Worm (Caenorhabditis elegans) whole organism, L3 larva: ENCODE measurements around the gene W08G11.5.

Source experiments
- R02D3.7 ChIP-seq: fragments of 150-350 bp; optimal IDR thresholded peaks from 2 replicates; lab custom pipeline; 2014; ENCODE audit warnings: missing biosample characterization, missing genetic modification characterization
- ZK546.5 ChIP-seq: sonication (generic microtip); optimal IDR thresholded peaks from 2 replicates; lab custom pipeline; 2017; ENCODE audit warnings: missing biosample characterization, missing genetic modification characterization
- aly-2 ChIP-seq: fragments of 150-350 bp; optimal IDR thresholded peaks from 2 replicates; lab custom pipeline; 2014; ENCODE audit warnings: missing biosample characterization, missing genetic modification characterization
- ceh-16 ChIP-seq: sonication (generic microtip); optimal IDR thresholded peaks from 2 replicates; lab custom pipeline; 2017; ENCODE audit warnings: missing biosample characterization, missing genetic modification characterization
- ceh-28 ChIP-seq: fragments of 150-350 bp; optimal IDR thresholded peaks from 2 replicates; lab custom pipeline; 2014; ENCODE audit warnings: missing biosample characterization, missing genetic modification reagents, missing genetic modification characterization
- ceh-82 ChIP-seq: fragments of 150-350 bp; optimal IDR thresholded peaks from 2 replicates; lab custom pipeline; 2014; ENCODE audit warnings: missing biosample characterization, missing genetic modification characterization
- egl-27 ChIP-seq: sonication (generic microtip); optimal IDR thresholded peaks from 4 replicates; lab custom pipeline; 2017; ENCODE audit warnings: missing biosample characterization, missing genetic modification reagents, missing genetic modification characterization
- egl-5 ChIP-seq: fragments of 150-350 bp; optimal IDR thresholded peaks from 2 replicates; lab custom pipeline; 2017; ENCODE audit warnings: missing biosample characterization, missing genetic modification reagents, missing genetic modification characterization, inconsistent platforms
- elt-1 ChIP-seq: fragments of 150-350 bp; optimal IDR thresholded peaks from 2 replicates; lab custom pipeline; 2014; ENCODE audit warnings: missing biosample characterization, missing genetic modification characterization
- elt-2 ChIP-seq: sonication (generic microtip); optimal IDR thresholded peaks from 2 replicates; lab custom pipeline; 2016; ENCODE audit warnings: missing genetic modification reagents, mild to moderate bottlenecking, missing genetic modification characterization, missing compliant biosample characterization
- elt-3 ChIP-seq, 3 experiments: fragments of 150-350 bp in 1 of 3; sonication (generic microtip) in 2 of 3; optimal IDR thresholded peaks; 2 replicates in 2 of 3; 4 replicates in 1 of 3; lab custom pipeline; 2014 to 2017; ENCODE audit warnings: missing biosample characterization in 3 of 3, missing genetic modification characterization in 3 of 3
- fkh-10 ChIP-seq: sonication (generic microtip); optimal IDR thresholded peaks from 2 replicates; lab custom pipeline; 2017; ENCODE audit warnings: missing biosample characterization, missing genetic modification reagents, missing genetic modification characterization
- fos-1 ChIP-seq: fragments of 150-350 bp; optimal IDR thresholded peaks from 2 replicates; lab custom pipeline; 2014; ENCODE audit warnings: missing biosample characterization, missing genetic modification characterization
- hmg-11 ChIP-seq: sonication (generic microtip); optimal IDR thresholded peaks from 2 replicates; lab custom pipeline; 2016; ENCODE audit warnings: missing genetic modification characterization, missing compliant biosample characterization
- jun-1 ChIP-seq: fragments of 150-350 bp; optimal IDR thresholded peaks from 2 replicates; lab custom pipeline; 2014; ENCODE audit warnings: missing biosample characterization, missing genetic modification reagents, missing genetic modification characterization
- lin-39 ChIP-seq: fragments of 150-350 bp; optimal IDR thresholded peaks from 2 replicates; lab custom pipeline; 2018; ENCODE audit warnings: missing biosample characterization, missing genetic modification reagents, missing genetic modification characterization
- mdl-1 ChIP-seq: fragments of 150-350 bp; optimal IDR thresholded peaks from 2 replicates; lab custom pipeline; 2014; ENCODE audit warnings: missing biosample characterization, missing genetic modification characterization
- mml-1 ChIP-seq: fragments of 150-350 bp; sonication (generic microtip); optimal IDR thresholded peaks from 3 replicates; lab custom pipeline; 2014; ENCODE audit warnings: missing biosample characterization, missing genetic modification characterization
- nfya-1 ChIP-seq: sonication (generic microtip); optimal IDR thresholded peaks from 2 replicates; lab custom pipeline; 2017; ENCODE audit warnings: missing genetic modification characterization, mild to moderate bottlenecking, missing compliant biosample characterization, antibody characterized with exemption, moderate library complexity; ENCODE audit not compliant: insufficient read depth
- nhr-12 ChIP-seq: fragments of 150-350 bp; optimal IDR thresholded peaks from 2 replicates; lab custom pipeline; 2014; ENCODE audit warnings: missing biosample characterization, missing genetic modification characterization
- nhr-23 ChIP-seq: fragments of 150-350 bp; optimal IDR thresholded peaks from 2 replicates; lab custom pipeline; 2014; ENCODE audit warnings: missing biosample characterization, missing genetic modification reagents, missing genetic modification characterization
- nhr-237 ChIP-seq: fragments of 150-350 bp; optimal IDR thresholded peaks from 2 replicates; lab custom pipeline; 2014; ENCODE audit warnings: missing biosample characterization, missing genetic modification characterization
- nhr-25 ChIP-seq: sonication (generic microtip); optimal IDR thresholded peaks from 2 replicates; lab custom pipeline; 2017; ENCODE audit warnings: missing biosample characterization, missing genetic modification characterization
- nhr-28 ChIP-seq: fragments of 150-350 bp; optimal IDR thresholded peaks from 2 replicates; lab custom pipeline; 2014; ENCODE audit warnings: missing biosample characterization, missing genetic modification characterization
- nhr-43 ChIP-seq: sonication (generic microtip); optimal IDR thresholded peaks from 2 replicates; lab custom pipeline; 2016; ENCODE audit warnings: mild to moderate bottlenecking, missing genetic modification characterization, missing compliant biosample characterization; ENCODE audit not compliant: poor library complexity, severe bottlenecking
- nhr-67 ChIP-seq: fragments of 150-350 bp; optimal IDR thresholded peaks from 2 replicates; lab custom pipeline; 2014; ENCODE audit warnings: missing biosample characterization, missing genetic modification characterization
- nhr-76 ChIP-seq: fragments of 150-350 bp; sonication (generic microtip); optimal IDR thresholded peaks from 5 replicates; lab custom pipeline; 2014; ENCODE audit warnings: missing biosample characterization, missing genetic modification characterization
- pha-4 ChIP-seq: fragments of 150-350 bp; optimal IDR thresholded peaks from 2 replicates; lab custom pipeline; 2014; ENCODE audit warnings: missing biosample characterization, missing genetic modification reagents, missing genetic modification characterization
- pqm-1 ChIP-seq: fragments of 150-350 bp; optimal IDR thresholded peaks from 2 replicates; lab custom pipeline; 2017; ENCODE audit warnings: missing biosample characterization, missing genetic modification characterization, inconsistent platforms
- sea-2 ChIP-seq: fragments of 150-350 bp; sonication (generic microtip); optimal IDR thresholded peaks from 4 replicates; lab custom pipeline; 2014; ENCODE audit warnings: missing biosample characterization, missing genetic modification reagents, missing genetic modification characterization
- skn-1 ChIP-seq: fragments of 150-350 bp; optimal IDR thresholded peaks from 2 replicates; lab custom pipeline; 2014; ENCODE audit warnings: missing biosample characterization, missing genetic modification characterization
- tbx-2 ChIP-seq: sonication (generic microtip); optimal IDR thresholded peaks from 2 replicates; lab custom pipeline; 2016; ENCODE audit warnings: mild to moderate bottlenecking, missing genetic modification characterization, missing compliant biosample characterization
- ztf-11 ChIP-seq: fragments of 150-350 bp; optimal IDR thresholded peaks from 2 replicates; lab custom pipeline; 2014; ENCODE audit warnings: missing biosample characterization, missing genetic modification characterization
- ztf-4 ChIP-seq: fragments of 150-350 bp; optimal IDR thresholded peaks from 2 replicates; lab custom pipeline; 2014; ENCODE audit warnings: missing biosample characterization, missing genetic modification characterization

Gene W08G11.5

DNA sequence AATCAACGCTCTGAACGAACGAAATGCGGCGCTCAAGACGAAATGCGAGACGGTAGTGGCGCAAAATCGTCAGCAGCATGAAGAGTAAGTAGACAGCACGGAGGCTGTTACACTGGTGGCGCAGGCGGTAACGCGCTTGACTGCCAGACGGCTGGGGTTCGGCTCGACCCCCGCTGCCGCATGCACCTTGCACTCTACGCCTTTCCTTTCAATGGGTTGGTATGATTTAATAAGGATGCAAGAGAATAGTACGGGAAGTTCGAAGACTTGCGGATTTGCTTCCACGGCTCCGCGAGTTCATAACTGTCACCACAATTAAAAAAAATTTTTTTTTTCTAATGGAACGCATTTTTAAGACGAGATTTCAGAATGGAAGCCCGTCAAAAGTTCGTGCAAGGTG is 23.7 kb upstream of the W08G11.5 start (continued):
- no peak for TF ChIP-seq ceh-28 (tag; lab: Kevin White, UChicago)
- TF ChIP-seq egl-5 = no peak
- no peak for TF ChIP-seq nhr-28 (tag; lab: Kevin White, UChicago)
- no peak for TF ChIP-seq nhr-237 (tag; lab: Kevin White, UChicago)
- TF ChIP-seq lin-39 (tag; lab: Kevin White, UChicago) = peak; percentile 60
- TF ChIP-seq, all 47 proteins: peak for 17

DNA sequence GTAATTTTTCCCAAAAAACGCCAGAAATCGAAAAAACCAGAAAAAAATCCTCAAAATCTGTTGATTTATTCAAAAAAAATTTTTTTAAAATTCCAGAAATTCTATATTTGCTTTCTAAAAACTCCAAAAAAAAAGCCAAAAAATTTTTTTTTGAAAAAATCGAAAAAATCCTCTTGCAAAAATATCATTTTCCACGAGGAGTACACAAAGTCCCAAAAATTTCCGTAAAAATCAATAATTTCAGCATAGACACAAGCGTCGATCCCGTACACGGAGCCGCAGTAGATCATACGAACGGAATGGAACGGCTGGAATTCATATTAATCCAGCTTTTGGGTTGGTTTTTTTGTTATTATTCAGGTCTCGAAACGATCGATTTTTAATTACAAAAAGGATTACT is 21.8 kb upstream of the W08G11.5 start:
- TF ChIP-seq pqm-1 (no peak), R02D3.7 (tag; lab: Kevin White, UChicago) (no peak), nhr-76 (tag; lab: Kevin White, UChicago) (no peak), egl-27 (no peak), elt-1 (tag; lab: Kevin White, UChicago) (no peak), ZK546.5 (tag; lab: Kevin White, UChicago) (no peak), ztf-11 (tag; lab: Kevin White, UChicago) (no peak), mml-1 (tag; lab: Kevin White, UChicago) (no peak), nhr-25 (tag; lab: Kevin White, UChicago) (no peak), ceh-16 (tag; lab: Kevin White, UChicago) (no peak)

DNA sequence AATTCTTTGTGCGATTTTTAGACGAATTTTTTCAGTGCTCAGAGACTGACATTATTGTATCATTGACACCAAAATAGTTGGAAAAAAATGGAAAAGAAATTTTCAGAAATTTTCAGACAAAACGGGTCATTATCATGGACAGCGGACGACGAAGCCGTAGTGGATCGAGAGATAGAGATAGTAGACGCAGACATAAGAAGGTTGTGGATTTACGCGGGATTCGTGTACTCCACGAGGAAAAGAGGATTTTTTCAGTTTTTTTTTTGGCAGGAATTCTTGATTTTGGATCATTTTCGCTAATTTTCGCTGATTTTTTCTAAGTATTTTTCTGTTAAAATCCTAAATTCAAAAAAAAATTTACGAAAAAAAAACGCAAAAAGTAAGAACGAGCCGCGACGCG is 21.3 kb upstream of the W08G11.5 start, which contains the start of gene W08G11.3:
Gene W08G11.3 (plus strand): TSS at position 107 of the 400 bp plus-strand sequence.
- peak; percentile 1 for TF ChIP-seq hmg-11 (tag; lab: Kevin White, UChicago)
- TF ChIP-seq R02D3.7 (tag; lab: Kevin White, UChicago) = peak; percentile 37
- TF ChIP-seq aly-2 = peak; percentile 46
- TF ChIP-seq nhr-67 = no peak

DNA sequence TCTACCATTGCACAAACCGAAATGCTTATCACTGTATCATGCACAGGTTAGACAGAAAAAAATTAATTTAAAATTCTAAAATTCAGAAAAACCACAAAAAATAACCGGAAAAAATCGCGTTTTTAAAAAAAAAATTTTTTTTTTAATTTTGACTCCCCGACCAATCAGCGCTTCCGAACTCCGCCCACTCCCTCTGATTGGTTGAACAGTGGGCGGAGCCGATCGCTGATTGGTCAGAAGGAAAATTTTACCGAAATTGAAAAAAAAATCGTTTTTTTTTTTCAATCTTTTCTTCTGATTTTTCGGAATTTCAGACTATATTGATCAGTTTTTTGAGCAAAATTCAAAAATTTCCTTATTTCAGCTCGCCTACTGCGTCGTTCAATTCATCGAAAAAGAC is 15.0 kb upstream of the W08G11.5 start:
- TF ChIP-seq nhr-25 (tag; lab: Kevin White, UChicago) = no peak
- TF ChIP-seq nfya-1 (tag; lab: Kevin White, UChicago) = peak; percentile 100

DNA sequence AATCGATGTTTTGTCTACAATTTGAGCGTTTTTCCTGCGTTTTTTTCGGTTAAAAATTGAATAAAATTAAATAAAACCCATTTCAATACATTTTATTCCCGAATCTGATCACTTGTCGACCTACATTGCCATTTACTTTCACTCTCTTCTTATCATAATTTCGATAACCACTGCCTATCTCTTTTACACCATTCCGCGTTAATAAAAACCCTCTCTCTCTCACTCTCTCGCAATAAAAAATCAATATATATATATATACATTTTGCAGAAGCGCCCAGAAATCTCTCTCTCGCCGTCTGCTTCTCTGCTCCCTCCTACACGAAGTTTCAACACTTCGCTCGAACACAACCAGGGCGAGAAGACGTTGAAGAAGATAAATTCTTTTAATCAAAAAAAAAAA is 10.9 kb upstream of the W08G11.5 start, which contains the start of gene pptr-1:
Gene pptr-1 (plus strand): TSS at position 269 of the 400 bp plus-strand sequence.
- TF ChIP-seq pha-4 (tag; lab: Kevin White, UChicago) (peak; percentile 33), nhr-23 (tag; lab: Kevin White, UChicago) (peak; percentile 58), nhr-12 (no peak), elt-2 (tag; lab: Kevin White, UChicago) (peak; percentile 71), fos-1 (tag; lab: Kevin White, UChicago) (no peak), nhr-25 (tag; lab: Kevin White, UChicago) (no peak), ceh-28 (tag; lab: Kevin White, UChicago) (peak; percentile 72), nfya-1 (tag; lab: Kevin White, UChicago) (peak; percentile 47), mml-1 (tag; lab: Kevin White, UChicago) (no peak), elt-3 (tag; optimal IDR thresholded peaks at IDR 0.05; lab: Kevin White, UChicago) (peak in 1 of 3 experiments; percentile 39), pqm-1 (peak; percentile 50), jun-1 (tag; lab: Kevin White, UChicago) (no peak)

DNA sequence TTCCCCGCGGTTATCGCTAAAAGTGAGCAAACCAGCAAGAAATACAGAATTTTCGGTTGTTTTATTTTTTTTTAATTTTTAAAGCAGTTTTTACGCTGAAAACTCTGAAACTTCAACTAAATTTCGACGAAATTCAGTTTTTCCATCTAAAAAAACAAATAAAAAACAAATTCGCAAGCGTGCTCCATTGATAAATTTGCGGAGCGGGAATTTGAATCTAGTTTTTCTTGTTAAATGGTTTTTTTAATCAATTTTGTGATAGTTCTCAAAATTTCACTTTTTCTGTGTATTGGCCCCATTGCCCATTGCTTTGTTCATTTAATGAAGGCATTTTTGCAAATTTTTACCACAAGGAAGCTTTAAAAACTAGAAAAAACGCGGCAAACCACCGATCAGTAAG is 10.5 kb upstream of the W08G11.5 start:
- no peak for TF ChIP-seq ceh-28 (tag; lab: Kevin White, UChicago)
- TF ChIP-seq ceh-82 (tag; lab: Kevin White, UChicago) = no peak
- no peak for TF ChIP-seq nhr-12
- no peak for TF ChIP-seq nhr-67
- TF ChIP-seq nfya-1 (tag; lab: Kevin White, UChicago) = no peak
- no peak for TF ChIP-seq fkh-10
- TF ChIP-seq fos-1 (tag; lab: Kevin White, UChicago) = no peak
- TF ChIP-seq mdl-1 (tag; lab: Kevin White, UChicago) = no peak
- no peak for TF ChIP-seq nhr-28 (tag; lab: Kevin White, UChicago)
- no peak for TF ChIP-seq mml-1 (tag; lab: Kevin White, UChicago)
- TF ChIP-seq ztf-4 = no peak
- no peak for TF ChIP-seq sea-2 (GFP tag; lab: Kevin White, UChicago)
- no peak for TF ChIP-seq nhr-43
- no peak for TF ChIP-seq tbx-2
- TF ChIP-seq egl-5 = no peak
- TF ChIP-seq jun-1 (tag; lab: Kevin White, UChicago) = no peak
- TF ChIP-seq ztf-11 (tag; lab: Kevin White, UChicago) = no peak
- no peak for TF ChIP-seq skn-1 (tag; lab: Kevin White, UChicago)
- no peak for TF ChIP-seq R02D3.7 (tag; lab: Kevin White, UChicago)
- no peak for TF ChIP-seq elt-2 (tag; lab: Kevin White, UChicago)
